Fruit fly (Drosophila melanogaster) whole organism, prepupa: Measurements from ENCODE around the gene crc.
A peak's percentile ranks its signal among the peaks of the same experiment; 100 is the strongest.

Experiments used
- CG10631 ChIP-seq: fragments of 200-800 bp; sonication (Bioruptor generic); optimal IDR thresholded peaks from 2 replicates; lab custom pipeline; 2016; ENCODE audit warnings: missing biosample characterization, missing genetic modification characterization
- CG11902 ChIP-seq: fragments of 200-800 bp; sonication (Bioruptor generic); optimal IDR thresholded peaks from 3 replicates; lab custom pipeline; 2016; ENCODE audit warnings: missing biosample characterization, missing genetic modification characterization
- CG15336 ChIP-seq: fragments of 200-800 bp; sonication (Bioruptor generic); IDR thresholded peaks from 2 replicates; pipeline ENCODE4 v1.3.6; 2022; ENCODE audit warnings: missing biosample characterization, missing genetic modification characterization
- CG1621 ChIP-seq: fragments of 200-800 bp; sonication (Bioruptor generic); optimal IDR thresholded peaks from 3 replicates; lab custom pipeline; 2018; ENCODE audit warnings: missing biosample characterization, mild to moderate bottlenecking, missing genetic modification characterization
- CG31627 ChIP-seq: fragments of 200-800 bp; sonication (Bioruptor generic); optimal IDR thresholded peaks from 3 replicates; lab custom pipeline; 2016; ENCODE audit warnings: missing biosample characterization, missing genetic modification characterization
- CG32006 ChIP-seq: fragments of 200-800 bp; sonication (Bioruptor generic); optimal IDR thresholded peaks from 3 replicates; lab custom pipeline; 2017; ENCODE audit warnings: missing biosample characterization, mild to moderate bottlenecking, missing genetic modification characterization
- CG34406 ChIP-seq: fragments of 200-800 bp; sonication (Bioruptor generic); optimal IDR thresholded peaks from 3 replicates; lab custom pipeline; 2016; ENCODE audit warnings: missing biosample characterization, missing genetic modification characterization
- CG3919 ChIP-seq: fragments of 200-800 bp; sonication (Bioruptor generic); optimal IDR thresholded peaks from 3 replicates; lab custom pipeline; 2016; ENCODE audit warnings: missing biosample characterization, missing genetic modification characterization
- CG4318 ChIP-seq: fragments of 200-800 bp; sonication (Bioruptor generic); optimal IDR thresholded peaks from 3 replicates; lab custom pipeline; 2017; ENCODE audit warnings: missing biosample characterization, mild to moderate bottlenecking, missing genetic modification characterization
- CG6276 ChIP-seq: fragments of 200-800 bp; sonication (Bioruptor generic); optimal IDR thresholded peaks from 2 replicates; lab custom pipeline; 2017; ENCODE audit warnings: missing biosample characterization, mild to moderate bottlenecking, missing genetic modification characterization
- CG6792 ChIP-seq: fragments of 200-800 bp; sonication (Bioruptor generic); optimal IDR thresholded peaks from 3 replicates; lab custom pipeline; 2016; ENCODE audit warnings: missing biosample characterization, missing genetic modification characterization
- CG6808 ChIP-seq: fragments of 200-800 bp; sonication (Bioruptor generic); optimal IDR thresholded peaks from 3 replicates; lab custom pipeline; 2017; ENCODE audit warnings: missing biosample characterization, missing genetic modification characterization, mild to moderate bottlenecking, moderate library complexity, missing genetic modification reagents
- CG6854 ChIP-seq: fragments of 200-800 bp; sonication (Bioruptor generic); optimal IDR thresholded peaks from 2 replicates; lab custom pipeline; 2017; ENCODE audit warnings: missing biosample characterization, mild to moderate bottlenecking, missing genetic modification characterization
- CG8632 ChIP-seq: fragments of 200-800 bp; sonication (Bioruptor generic); optimal IDR thresholded peaks from 3 replicates; lab custom pipeline; 2016; ENCODE audit warnings: missing biosample characterization, missing genetic modification characterization
- CG9139 ChIP-seq: fragments of 200-800 bp; sonication (Bioruptor generic); optimal IDR thresholded peaks from 3 replicates; lab custom pipeline; 2017; ENCODE audit warnings: missing biosample characterization, mild to moderate bottlenecking, missing genetic modification characterization
- Eip75B ChIP-seq: fragments of 200-800 bp; sonication (Bioruptor generic); optimal IDR thresholded peaks from 3 replicates; lab custom pipeline; 2016; ENCODE audit warnings: missing biosample characterization, missing genetic modification characterization
- Eip93F ChIP-seq: fragments of 200-800 bp; sonication (Bioruptor generic); optimal IDR thresholded peaks from 2 replicates; lab custom pipeline; 2016; ENCODE audit warnings: missing biosample characterization, mild to moderate bottlenecking, missing genetic modification characterization
- Ets21C ChIP-seq: fragments of 200-800 bp; sonication (Bioruptor generic); optimal IDR thresholded peaks from 3 replicates; lab custom pipeline; 2016; ENCODE audit warnings: missing biosample characterization, missing genetic modification characterization
- Ets96B ChIP-seq: fragments of 200-800 bp; optimal IDR thresholded peaks from 2 replicates; lab custom pipeline; 2019; ENCODE audit warnings: missing biosample characterization, mild to moderate bottlenecking, missing genetic modification characterization, moderate library complexity
- Gug ChIP-seq: fragments of 200-800 bp; sonication (Bioruptor generic); IDR thresholded peaks from 2 replicates; pipeline ENCODE4 v1.3.6; 2022; ENCODE audit warnings: missing biosample characterization, missing genetic modification characterization
- Hr4 ChIP-seq: fragments of 200-800 bp; sonication (Bioruptor generic); optimal IDR thresholded peaks from 3 replicates; lab custom pipeline; 2016; ENCODE audit warnings: missing biosample characterization, missing genetic modification characterization
- Met ChIP-seq: fragments of 200-800 bp; sonication (Bioruptor generic); optimal IDR thresholded peaks from 3 replicates; lab custom pipeline; 2016; ENCODE audit warnings: missing biosample characterization, missing genetic modification characterization
- OdsH ChIP-seq: fragments of 200-800 bp; sonication (Bioruptor generic); optimal IDR thresholded peaks from 3 replicates; lab custom pipeline; 2016; ENCODE audit warnings: missing biosample characterization, missing genetic modification characterization
- Smox ChIP-seq: fragments of 200-800 bp; sonication (Bioruptor generic); optimal IDR thresholded peaks from 3 replicates; lab custom pipeline; 2016; ENCODE audit warnings: missing biosample characterization, missing genetic modification characterization
- Sox102F ChIP-seq: fragments of 200-800 bp; sonication (Bioruptor generic); optimal IDR thresholded peaks from 2 replicates; lab custom pipeline; 2016; ENCODE audit warnings: missing biosample characterization, mild to moderate bottlenecking, missing genetic modification characterization
- Sox14 ChIP-seq: fragments of 200-800 bp; sonication (Bioruptor generic); optimal IDR thresholded peaks from 3 replicates; lab custom pipeline; 2016; ENCODE audit warnings: missing biosample characterization, missing genetic modification characterization
- Sox15 ChIP-seq: fragments of 200-800 bp; sonication (Bioruptor generic); optimal IDR thresholded peaks from 3 replicates; lab custom pipeline; 2016; ENCODE audit warnings: missing biosample characterization, missing genetic modification characterization
- achi ChIP-seq: fragments of 200-800 bp; sonication (Bioruptor generic); optimal IDR thresholded peaks from 3 replicates; lab custom pipeline; 2016; ENCODE audit warnings: missing biosample characterization, missing genetic modification characterization
- acj6 ChIP-seq: fragments of 200-800 bp; sonication (Bioruptor generic); optimal IDR thresholded peaks from 3 replicates; lab custom pipeline; 2016; ENCODE audit warnings: missing biosample characterization, missing genetic modification characterization
- cyc ChIP-seq: fragments of 200-800 bp; sonication (Bioruptor generic); optimal IDR thresholded peaks from 3 replicates; lab custom pipeline; 2016; ENCODE audit warnings: missing biosample characterization, missing genetic modification characterization
- dac ChIP-seq: fragments of 200-800 bp; sonication (Bioruptor generic); optimal IDR thresholded peaks from 2 replicates; lab custom pipeline; 2017; ENCODE audit warnings: missing biosample characterization, mild to moderate bottlenecking, missing genetic modification characterization
- eg ChIP-seq: fragments of 200-800 bp; sonication (Bioruptor generic); IDR thresholded peaks from 3 replicates; pipeline ENCODE4 v1.3.6; 2022; ENCODE audit warnings: missing biosample characterization, missing genetic modification characterization
- esn ChIP-seq: fragments of 200-800 bp; sonication (Bioruptor generic); optimal IDR thresholded peaks from 2 replicates; lab custom pipeline; 2016; ENCODE audit warnings: missing biosample characterization, mild to moderate bottlenecking, missing genetic modification characterization, moderate library complexity
- fd59A ChIP-seq: fragments of 200-800 bp; sonication (Bioruptor generic); optimal IDR thresholded peaks from 2 replicates; lab custom pipeline; 2017; ENCODE audit warnings: missing biosample characterization, mild to moderate bottlenecking, missing genetic modification characterization, missing genetic modification reagents
- fkh ChIP-seq: fragments of 200-800 bp; sonication (Bioruptor generic); optimal IDR thresholded peaks from 3 replicates; lab custom pipeline; 2017; ENCODE audit warnings: missing biosample characterization, mild to moderate bottlenecking, missing genetic modification characterization, moderate library complexity
- lz ChIP-seq: fragments of 200-800 bp; sonication (Bioruptor generic); optimal IDR thresholded peaks from 3 replicates; lab custom pipeline; 2016; ENCODE audit warnings: missing biosample characterization, missing genetic modification characterization
- net ChIP-seq: fragments of 200-800 bp; sonication (Bioruptor generic); optimal IDR thresholded peaks from 3 replicates; lab custom pipeline; 2016; ENCODE audit warnings: missing biosample characterization, missing genetic modification characterization
- pdm3 ChIP-seq: fragments of 200-800 bp; sonication (Bioruptor generic); optimal IDR thresholded peaks from 3 replicates; lab custom pipeline; 2016; ENCODE audit warnings: missing biosample characterization, missing genetic modification characterization
- salr ChIP-seq, 2 experiments: fragments of 200-800 bp; sonication (Bioruptor generic); optimal IDR thresholded peaks; 3 replicates each; lab custom pipeline; 2016 to 2018; ENCODE audit warnings: missing biosample characterization in 2 of 2, missing genetic modification characterization in 2 of 2, mild to moderate bottlenecking in 1 of 2
- spab ChIP-seq: fragments of 200-800 bp; sonication (Bioruptor generic); optimal IDR thresholded peaks from 2 replicates; lab custom pipeline; 2017; ENCODE audit warnings: missing biosample characterization, mild to moderate bottlenecking, missing genetic modification characterization, missing genetic modification reagents
- ss ChIP-seq, 2 experiments: fragments of 200-800 bp; sonication (Bioruptor generic); optimal IDR thresholded peaks; 2 replicates in 1 of 2; 3 replicates in 1 of 2; lab custom pipeline; 2017 to 2018; ENCODE audit warnings: mild to moderate bottlenecking in 2 of 2, missing biosample characterization in 2 of 2, missing genetic modification characterization in 2 of 2, moderate library complexity in 1 of 2
- topi ChIP-seq: fragments of 200-800 bp; sonication (Bioruptor generic); optimal IDR thresholded peaks from 3 replicates; lab custom pipeline; 2016; ENCODE audit warnings: missing biosample characterization, missing genetic modification characterization
- vri ChIP-seq: fragments of 200-800 bp; sonication (Bioruptor generic); optimal IDR thresholded peaks from 3 replicates; lab custom pipeline; 2016; ENCODE audit warnings: missing biosample characterization, mild to moderate bottlenecking, missing genetic modification characterization

The crc gene

dm6 chr2L:21260869-21261268 is 49.8 kb upstream of the crc start (continued):
- TF ChIP-seq CG4318 (GFP tag; lab: Kevin White, UChicago) = no peak
- peak; percentile 38 for TF ChIP-seq CG31627 (GFP tag; lab: Kevin White, UChicago)
- TF ChIP-seq Gug (GFP tag; lab: Robert Waterston, UW) = no peak
- TF ChIP-seq Eip93F (GFP tag; lab: Kevin White, UChicago) = no peak
- peak; percentile 32 for TF ChIP-seq Ets96B (tag; lab: Kevin White, UChicago)
- no peak for TF ChIP-seq CG34406 (GFP tag; lab: Kevin White, UChicago)
- TF ChIP-seq esn (GFP tag; lab: Kevin White, UChicago) = peak; percentile 54
- TF ChIP-seq net (GFP tag; lab: Kevin White, UChicago) = no peak
- TF ChIP-seq vri (GFP tag; lab: Kevin White, UChicago) = peak; percentile 11
- peak; percentile 21 for TF ChIP-seq cyc
- no peak for TF ChIP-seq CG11902 (GFP tag; lab: Kevin White, UChicago)
- TF ChIP-seq Smox (GFP tag; lab: Kevin White, UChicago) = peak; percentile 34
- TF ChIP-seq pdm3 (GFP tag; lab: Kevin White, UChicago) = peak; percentile 45
- no peak for TF ChIP-seq CG32006 (GFP tag; lab: Kevin White, UChicago)
- peak; percentile 48 for TF ChIP-seq lz
- TF ChIP-seq CG6808 = no peak

dm6 chr2L:21262832-21263231 is 47.8 kb upstream of the crc start, which contains the start of gene CG8671:
CG8671 (plus strand) TSS chr2L:21262956.
- no peak for TF ChIP-seq CG1621 (tag; lab: Kevin White, UChicago)
- TF ChIP-seq topi (GFP tag; lab: Kevin White, UChicago) = no peak
- peak; percentile 27 for TF ChIP-seq esn (GFP tag; lab: Kevin White, UChicago)
- TF ChIP-seq CG6276 (GFP tag; lab: Kevin White, UChicago) = no peak
- peak; percentile 1 for TF ChIP-seq Smox (GFP tag; lab: Kevin White, UChicago)
- TF ChIP-seq vri (GFP tag; lab: Kevin White, UChicago) = peak; percentile 19
- peak; percentile 50 for TF ChIP-seq Sox14 (GFP tag; lab: Kevin White, UChicago)
- 0 out of 2 replicates have a peak, but pooled peaks have one; percentile 15 for TF ChIP-seq CG15336

- TF ChIP-seq Ets21C (GFP tag; lab: Kevin White, UChicago) (no peak), cyc (no peak), acj6 (GFP tag; lab: Kevin White, UChicago) (peak; percentile 27), CG31627 (GFP tag; lab: Kevin White, UChicago) (peak; percentile 21), fkh (peak; percentile 60), CG6854 (GFP tag; lab: Kevin White, UChicago) (no peak), spab (no peak), CG3919 (no peak), Eip93F (GFP tag; lab: Kevin White, UChicago) (no peak), Sox15 (no peak), Smox (GFP tag; lab: Kevin White, UChicago) (peak; percentile 20), Hr4 (no peak), Met (peak; percentile 16), CG6792 (GFP tag; lab: Kevin White, UChicago) (peak; percentile 40), Sox102F (peak; percentile 56), esn (GFP tag; lab: Kevin White, UChicago) (peak; percentile 52), CG8632 (peak; percentile 30), Eip75B (GFP tag; lab: Kevin White, UChicago) (peak; percentile 0), ss (GFP tag; optimal IDR thresholded peaks at IDR 0.05; lab: Kevin White, UChicago) (no peak), eg (GFP tag; lab: Robert Waterston, UW) (no peak), salr (GFP tag; optimal IDR thresholded peaks at IDR 0.05; lab: Kevin White, UChicago) (peak in 1 of 2 experiments; percentile 17), dac (GFP tag; lab: Kevin White, UChicago) (no peak), CG10631 (GFP tag; lab: Kevin White, UChicago) (peak; percentile 64), CG9139 (no peak), vri (GFP tag; lab: Kevin White, UChicago) (peak; percentile 28), CG32006 (GFP tag; lab: Kevin White, UChicago) (no peak), fd59A (GFP tag; lab: Kevin White, UChicago) (no peak), pdm3 (GFP tag; lab: Kevin White, UChicago) (peak; percentile 26), Sox14 (GFP tag; lab: Kevin White, UChicago) (peak; percentile 21), lz (peak; percentile 2), CG6276 (GFP tag; lab: Kevin White, UChicago) (no peak), OdsH (GFP tag; lab: Kevin White, UChicago) (peak; percentile 51), achi (GFP tag; lab: Kevin White, UChicago) (peak; percentile 43), CG34406 (GFP tag; lab: Kevin White, UChicago) (peak; percentile 35), topi (GFP tag; lab: Kevin White, UChicago) (peak; percentile 38), CG15336 (peak; percentile 42; the same call in 1 of the 2 replicates)
These were observed 47.1 kb upstream of the crc start for dm6 chr2L:21263470-21264146.
